Fruit fly (Drosophila melanogaster): ENCODE results near the gene CG11583.

CG11583 gene

dm6 chr3L:4288591-4289056, 6.0 kb upstream of the CG11583 start, which contains the start of gene Hexo1 (continued):
- TF ChIP-seq CG10431 (GFP tag; optimal IDR thresholded peaks at IDR 0.05) (no peak), CG6272 (GFP tag; IDR thresholded peaks at IDR 0.05) (no peak), gfzf (GFP tag; optimal IDR thresholded peaks at IDR 0.05) (no peak), D19B (GFP tag; optimal IDR thresholded peaks at IDR 0.05) (no peak), CG14014 (GFP tag; IDR thresholded peaks at IDR 0.05) (0 out of 2 replicates have a peak, but pooled peaks have one; percentile 16), dmrt99B (tag; optimal IDR thresholded peaks at IDR 0.05) (no peak), tll (GFP tag; optimal IDR thresholded peaks at IDR 0.05) (no peak), bsh (GFP tag; optimal IDR thresholded peaks at IDR 0.05) (peak; percentile 35 to 58), ase (GFP tag; IDR thresholded peaks at IDR 0.05) (no peak), Fer2 (tag; optimal IDR thresholded peaks at IDR 0.05) (no peak), CG1832 (GFP tag; optimal IDR thresholded peaks at IDR 0.05) (no peak), NC2β (GFP tag; optimal IDR thresholded peaks at IDR 0.05) (no peak), chif (GFP tag; optimal IDR thresholded peaks at IDR 0.05) (no peak), HLH54F (GFP tag; optimal IDR thresholded peaks at IDR 0.05) (no peak), so (GFP tag; IDR thresholded peaks at IDR 0.05) (no peak), onecut (GFP tag; IDR thresholded peaks at IDR 0.05) (no peak), mld (GFP tag; IDR thresholded peaks at IDR 0.05; ENCODE audit: partially characterized antibody) (no peak), ato (GFP tag; IDR thresholded peaks at IDR 0.05; ENCODE audit: partially characterized antibody) (no peak), CG9817 (tag; optimal IDR thresholded peaks at IDR 0.05) (no peak), Kr (GFP tag; optimal IDR thresholded peaks at IDR 0.05) (no peak), Meics (GFP tag; optimal IDR thresholded peaks at IDR 0.05) (peak; percentile 44), D (optimal IDR thresholded peaks at IDR 0.05) (no peak), D (GFP tag; optimal IDR thresholded peaks at IDR 0.05) (no peak), CG13287 (GFP tag; IDR thresholded peaks at IDR 0.05; ENCODE audit: partially characterized antibody) (peak; percentile 23; the same call in 1 of the 2 replicates), CG7271 (tag; optimal IDR thresholded peaks at IDR 0.05) (no peak), CG3726 (GFP tag; IDR thresholded peaks at IDR 0.05) (no peak), Doc3 (GFP tag; IDR thresholded peaks at IDR 0.05; ENCODE audit: partially characterized antibody) (no peak), cato (GFP tag; optimal IDR thresholded peaks at IDR 0.05; ENCODE audit: borderline replicate concordance) (no peak), CG3847 (GFP tag; IDR thresholded peaks at IDR 0.05) (no peak), Xbp1 (GFP tag; optimal IDR thresholded peaks at IDR 0.05) (peak; percentile 1), Myb (GFP tag; optimal IDR thresholded peaks at IDR 0.05) (no peak), E2f2 (GFP tag; IDR thresholded peaks at IDR 0.05) (no peak), CG11560 (tag; IDR thresholded peaks at IDR 0.05) (no peak), CG17361 (GFP tag; IDR thresholded peaks at IDR 0.05) (peak; percentile 30; the same call in 1 of the 3 replicates), Med (GFP tag) (peak; percentile 82), CG17186 (GFP tag; optimal IDR thresholded peaks at IDR 0.05) (no peak), CG9932 (GFP tag; IDR thresholded peaks at IDR 0.05) (no peak), CG14860 (GFP tag; IDR thresholded peaks at IDR 0.05; ENCODE audit: partially characterized antibody) (no peak), CG17328 (GFP tag; IDR thresholded peaks at IDR 0.05) (no peak), Max (GFP tag; optimal IDR thresholded peaks at IDR 0.05) (no peak), Drgx (GFP tag; IDR thresholded peaks at IDR 0.05) (0 out of 2 replicates have a peak, but pooled peaks have one; percentile 15), Camta (GFP tag; optimal IDR thresholded peaks at IDR 0.05) (no peak), CG13296 (GFP tag; optimal IDR thresholded peaks at IDR 0.05) (peak; percentile 54), Blimp-1 (GFP tag; optimal IDR thresholded peaks at IDR 0.05) (peak; percentile 11), CG16863 (GFP tag; optimal IDR thresholded peaks at IDR 0.05) (no peak), CG1529 (GFP tag; optimal IDR thresholded peaks at IDR 0.05) (no peak), gsb-n (tag; optimal IDR thresholded peaks at IDR 0.05) (no peak), pros (GFP tag; optimal IDR thresholded peaks at IDR 0.05) (no peak), TFAM (GFP tag; optimal IDR thresholded peaks at IDR 0.05) (no peak), CG2116 (GFP tag; optimal IDR thresholded peaks at IDR 0.05) (no peak)
